Worm (Caenorhabditis elegans) whole organism, L2 larva: ENCODE measurements around the gene ZK1320.5.

Source experiments
- F13H6.1 ChIP-seq: sonication (generic microtip); optimal IDR thresholded peaks from 2 replicates; lab custom pipeline; 2016; ENCODE audit warnings: missing genetic modification characterization, missing compliant biosample characterization
- ZK546.5 ChIP-seq: sonication (generic microtip); optimal IDR thresholded peaks from 2 replicates; lab custom pipeline; 2017; ENCODE audit warnings: missing biosample characterization, missing genetic modification characterization
- elt-3 ChIP-seq: sonication (generic microtip); optimal IDR thresholded peaks from 2 replicates; lab custom pipeline; 2017; ENCODE audit warnings: missing biosample characterization, missing genetic modification characterization
- fos-1 ChIP-seq: fragments of 150-350 bp; optimal IDR thresholded peaks from 2 replicates; lab custom pipeline; 2014; ENCODE audit warnings: missing biosample characterization, missing genetic modification characterization
- lin-11 ChIP-seq: fragments of 150-350 bp; sonication (generic microtip); optimal IDR thresholded peaks from 2 replicates; lab custom pipeline; 2014; ENCODE audit warnings: missing biosample characterization, missing genetic modification characterization, inconsistent platforms, mixed read lengths
- lsy-2 ChIP-seq, 2 experiments: fragments of 150-350 bp in 1 of 2; sonication (generic microtip) in 1 of 2; optimal IDR thresholded peaks; 2 replicates each; lab custom pipeline; 2014 to 2017; ENCODE audit warnings: missing biosample characterization in 2 of 2, missing genetic modification characterization in 2 of 2
- nhr-11 ChIP-seq: fragments of 150-350 bp; optimal IDR thresholded peaks from 2 replicates; lab custom pipeline; 2014; ENCODE audit warnings: missing biosample characterization, missing genetic modification characterization
- nhr-12 ChIP-seq: fragments of 150-350 bp; optimal IDR thresholded peaks from 2 replicates; lab custom pipeline; 2014; ENCODE audit warnings: missing biosample characterization, missing genetic modification characterization
- skn-1 ChIP-seq: sonication (generic microtip); optimal IDR thresholded peaks from 2 replicates; lab custom pipeline; 2017; ENCODE audit warnings: missing biosample characterization, missing genetic modification characterization
- unc-62 ChIP-seq: fragments of 150-350 bp; optimal IDR thresholded peaks from 2 replicates; lab custom pipeline; 2014; ENCODE audit warnings: missing biosample characterization, missing genetic modification reagents, missing genetic modification characterization
- ztf-11 ChIP-seq: sonication (generic microtip); optimal IDR thresholded peaks from 2 replicates; lab custom pipeline; 2017; ENCODE audit warnings: missing biosample characterization, missing genetic modification characterization
- ztf-4 ChIP-seq: fragments of 150-350 bp; optimal IDR thresholded peaks from 2 replicates; lab custom pipeline; 2014; ENCODE audit warnings: missing biosample characterization, missing genetic modification characterization

- TF ChIP-seq unc-62 (GFP tag; lab: Kevin White, UChicago) = no peak
- TF ChIP-seq elt-3 (tag; lab: Kevin White, UChicago) = no peak
- no peak for TF ChIP-seq lin-11 (tag; lab: Kevin White, UChicago)
- TF ChIP-seq F13H6.1 (tag; lab: Kevin White, UChicago) = peak; percentile 70
- TF ChIP-seq lsy-2 (tag; optimal IDR thresholded peaks at IDR 0.05; lab: Kevin White, UChicago) = peak in 1 of 2 experiments; percentile 24
- TF ChIP-seq nhr-12 (tag; lab: Kevin White, UChicago) = no peak
- TF ChIP-seq ztf-11 = no peak
- no peak for TF ChIP-seq fos-1
- no peak for TF ChIP-seq nhr-11
- no peak for TF ChIP-seq ztf-4 (tag; lab: Kevin White, UChicago)
- TF ChIP-seq ZK546.5 = no peak
- no peak for TF ChIP-seq skn-1
These were observed 44.4 kb downstream of the ZK1320.5 start for ce11 chrII:9621121-9621520.
